Fruit fly (Drosophila melanogaster) whole organism, prepupa: ENCODE results near the gene CG15414.

ENCODE experiments used
- CG10631 ChIP-seq: fragments of 200-800 bp; sonication (Bioruptor generic); optimal IDR thresholded peaks from 2 replicates; lab custom pipeline; 2016; ENCODE audit warnings: missing biosample characterization, missing genetic modification characterization
- CG10669 ChIP-seq: fragments of 200-800 bp; sonication (Bioruptor generic); optimal IDR thresholded peaks from 3 replicates; lab custom pipeline; 2018; ENCODE audit warnings: missing biosample characterization, mild to moderate bottlenecking, missing genetic modification characterization, moderate library complexity
- CG15336 ChIP-seq: fragments of 200-800 bp; sonication (Bioruptor generic); IDR thresholded peaks from 2 replicates; pipeline ENCODE4 v1.3.6; 2022; ENCODE audit warnings: missing biosample characterization, missing genetic modification characterization
- CG1621 ChIP-seq: fragments of 200-800 bp; sonication (Bioruptor generic); optimal IDR thresholded peaks from 3 replicates; lab custom pipeline; 2018; ENCODE audit warnings: missing biosample characterization, mild to moderate bottlenecking, missing genetic modification characterization
- CG16779 ChIP-seq: fragments of 200-800 bp; sonication (Bioruptor generic); optimal IDR thresholded peaks from 3 replicates; lab custom pipeline; 2017; ENCODE audit warnings: missing biosample characterization, mild to moderate bottlenecking, missing genetic modification characterization
- CG3032 ChIP-seq: fragments of 200-800 bp; optimal IDR thresholded peaks from 2 replicates; lab custom pipeline; 2019; ENCODE audit warnings: missing biosample characterization, mild to moderate bottlenecking, missing genetic modification characterization, moderate library complexity
- CG31627 ChIP-seq: fragments of 200-800 bp; sonication (Bioruptor generic); optimal IDR thresholded peaks from 3 replicates; lab custom pipeline; 2016; ENCODE audit warnings: missing biosample characterization, missing genetic modification characterization
- CG32006 ChIP-seq: fragments of 200-800 bp; sonication (Bioruptor generic); optimal IDR thresholded peaks from 3 replicates; lab custom pipeline; 2017; ENCODE audit warnings: missing biosample characterization, mild to moderate bottlenecking, missing genetic modification characterization
- CG3919 ChIP-seq: fragments of 200-800 bp; sonication (Bioruptor generic); optimal IDR thresholded peaks from 3 replicates; lab custom pipeline; 2016; ENCODE audit warnings: missing biosample characterization, missing genetic modification characterization
- CG4318 ChIP-seq: fragments of 200-800 bp; sonication (Bioruptor generic); optimal IDR thresholded peaks from 3 replicates; lab custom pipeline; 2017; ENCODE audit warnings: missing biosample characterization, mild to moderate bottlenecking, missing genetic modification characterization
- CG6163 ChIP-seq: fragments of 200-800 bp; sonication (Bioruptor generic); IDR thresholded peaks from 3 replicates; pipeline ENCODE4 v1.3.6; 2022; ENCODE audit warnings: missing biosample characterization, missing genetic modification characterization
- CG6276 ChIP-seq: fragments of 200-800 bp; sonication (Bioruptor generic); optimal IDR thresholded peaks from 2 replicates; lab custom pipeline; 2017; ENCODE audit warnings: missing biosample characterization, mild to moderate bottlenecking, missing genetic modification characterization
- CG6808 ChIP-seq: fragments of 200-800 bp; sonication (Bioruptor generic); optimal IDR thresholded peaks from 3 replicates; lab custom pipeline; 2017; ENCODE audit warnings: missing biosample characterization, missing genetic modification characterization, mild to moderate bottlenecking, moderate library complexity, missing genetic modification reagents
- CG6854 ChIP-seq: fragments of 200-800 bp; sonication (Bioruptor generic); optimal IDR thresholded peaks from 2 replicates; lab custom pipeline; 2017; ENCODE audit warnings: missing biosample characterization, mild to moderate bottlenecking, missing genetic modification characterization
- CG8119 ChIP-seq: fragments of 200-800 bp; sonication (Bioruptor generic); IDR thresholded peaks from 3 replicates; pipeline ENCODE4 v1.3.6; 2022; ENCODE audit warnings: missing biosample characterization, missing genetic modification characterization
- CG8632 ChIP-seq: fragments of 200-800 bp; sonication (Bioruptor generic); optimal IDR thresholded peaks from 3 replicates; lab custom pipeline; 2016; ENCODE audit warnings: missing biosample characterization, missing genetic modification characterization
- CG9139 ChIP-seq: fragments of 200-800 bp; sonication (Bioruptor generic); optimal IDR thresholded peaks from 3 replicates; lab custom pipeline; 2017; ENCODE audit warnings: missing biosample characterization, mild to moderate bottlenecking, missing genetic modification characterization
- Eip78C ChIP-seq: fragments of 200-800 bp; sonication (Bioruptor generic); peaks from one replicate; lab custom pipeline; 2016; ENCODE audit warnings: missing biosample characterization, missing genetic modification characterization
- Ets21C ChIP-seq: fragments of 200-800 bp; sonication (Bioruptor generic); optimal IDR thresholded peaks from 3 replicates; lab custom pipeline; 2016; ENCODE audit warnings: missing biosample characterization, missing genetic modification characterization
- Ets96B ChIP-seq: fragments of 200-800 bp; optimal IDR thresholded peaks from 2 replicates; lab custom pipeline; 2019; ENCODE audit warnings: missing biosample characterization, mild to moderate bottlenecking, missing genetic modification characterization, moderate library complexity
- Gug ChIP-seq: fragments of 200-800 bp; sonication (Bioruptor generic); IDR thresholded peaks from 2 replicates; pipeline ENCODE4 v1.3.6; 2022; ENCODE audit warnings: missing biosample characterization, missing genetic modification characterization
- Hr38 ChIP-seq: sonication (Bioruptor generic); optimal IDR thresholded peaks from 2 replicates; lab custom pipeline; 2016; ENCODE audit warnings: missing biosample characterization, missing genetic modification characterization
- Hr39 ChIP-seq: fragments of 200-800 bp; sonication (Bioruptor generic); optimal IDR thresholded peaks from 2 replicates; lab custom pipeline; 2016; ENCODE audit warnings: missing biosample characterization, missing genetic modification characterization
- Hr4 ChIP-seq: fragments of 200-800 bp; sonication (Bioruptor generic); optimal IDR thresholded peaks from 3 replicates; lab custom pipeline; 2016; ENCODE audit warnings: missing biosample characterization, missing genetic modification characterization
- Lpt ChIP-seq: fragments of 200-800 bp; sonication (Bioruptor generic); optimal IDR thresholded peaks from 3 replicates; lab custom pipeline; 2016; ENCODE audit warnings: missing biosample characterization, missing genetic modification characterization
- OdsH ChIP-seq: fragments of 200-800 bp; sonication (Bioruptor generic); optimal IDR thresholded peaks from 3 replicates; lab custom pipeline; 2016; ENCODE audit warnings: missing biosample characterization, missing genetic modification characterization
- Smox ChIP-seq: fragments of 200-800 bp; sonication (Bioruptor generic); optimal IDR thresholded peaks from 3 replicates; lab custom pipeline; 2016; ENCODE audit warnings: missing biosample characterization, missing genetic modification characterization
- Sox14 ChIP-seq: fragments of 200-800 bp; sonication (Bioruptor generic); optimal IDR thresholded peaks from 3 replicates; lab custom pipeline; 2016; ENCODE audit warnings: missing biosample characterization, missing genetic modification characterization
- Sox15 ChIP-seq: fragments of 200-800 bp; sonication (Bioruptor generic); optimal IDR thresholded peaks from 3 replicates; lab custom pipeline; 2016; ENCODE audit warnings: missing biosample characterization, missing genetic modification characterization
- acj6 ChIP-seq: fragments of 200-800 bp; sonication (Bioruptor generic); optimal IDR thresholded peaks from 3 replicates; lab custom pipeline; 2016; ENCODE audit warnings: missing biosample characterization, missing genetic modification characterization
- cyc ChIP-seq: fragments of 200-800 bp; sonication (Bioruptor generic); optimal IDR thresholded peaks from 3 replicates; lab custom pipeline; 2016; ENCODE audit warnings: missing biosample characterization, missing genetic modification characterization
- dac ChIP-seq: fragments of 200-800 bp; sonication (Bioruptor generic); optimal IDR thresholded peaks from 2 replicates; lab custom pipeline; 2017; ENCODE audit warnings: missing biosample characterization, mild to moderate bottlenecking, missing genetic modification characterization
- eg ChIP-seq: fragments of 200-800 bp; sonication (Bioruptor generic); IDR thresholded peaks from 3 replicates; pipeline ENCODE4 v1.3.6; 2022; ENCODE audit warnings: missing biosample characterization, missing genetic modification characterization
- esn ChIP-seq: fragments of 200-800 bp; sonication (Bioruptor generic); optimal IDR thresholded peaks from 2 replicates; lab custom pipeline; 2016; ENCODE audit warnings: missing biosample characterization, mild to moderate bottlenecking, missing genetic modification characterization, moderate library complexity
- fd85E ChIP-seq: fragments of 200-800 bp; sonication (Bioruptor generic); optimal IDR thresholded peaks from 3 replicates; lab custom pipeline; 2016; ENCODE audit warnings: missing biosample characterization, missing genetic modification characterization
- lz ChIP-seq: fragments of 200-800 bp; sonication (Bioruptor generic); optimal IDR thresholded peaks from 3 replicates; lab custom pipeline; 2016; ENCODE audit warnings: missing biosample characterization, missing genetic modification characterization
- net ChIP-seq: fragments of 200-800 bp; sonication (Bioruptor generic); optimal IDR thresholded peaks from 3 replicates; lab custom pipeline; 2016; ENCODE audit warnings: missing biosample characterization, missing genetic modification characterization
- pdm3 ChIP-seq: fragments of 200-800 bp; sonication (Bioruptor generic); optimal IDR thresholded peaks from 3 replicates; lab custom pipeline; 2016; ENCODE audit warnings: missing biosample characterization, missing genetic modification characterization
- salr ChIP-seq, 2 experiments: fragments of 200-800 bp; sonication (Bioruptor generic); optimal IDR thresholded peaks; 3 replicates each; lab custom pipeline; 2016 to 2018; ENCODE audit warnings: missing biosample characterization in 2 of 2, missing genetic modification characterization in 2 of 2, mild to moderate bottlenecking in 1 of 2
- spab ChIP-seq: fragments of 200-800 bp; sonication (Bioruptor generic); optimal IDR thresholded peaks from 2 replicates; lab custom pipeline; 2017; ENCODE audit warnings: missing biosample characterization, mild to moderate bottlenecking, missing genetic modification characterization, missing genetic modification reagents
- svp ChIP-seq: fragments of 200-800 bp; sonication (Bioruptor generic); peaks from one replicate; lab custom pipeline; 2016; ENCODE audit warnings: missing biosample characterization, missing genetic modification characterization
- topi ChIP-seq: fragments of 200-800 bp; sonication (Bioruptor generic); optimal IDR thresholded peaks from 3 replicates; lab custom pipeline; 2016; ENCODE audit warnings: missing biosample characterization, missing genetic modification characterization
- vri ChIP-seq: fragments of 200-800 bp; sonication (Bioruptor generic); optimal IDR thresholded peaks from 3 replicates; lab custom pipeline; 2016; ENCODE audit warnings: missing biosample characterization, mild to moderate bottlenecking, missing genetic modification characterization

The CG15414 gene

dm6 chr2L:3493475-3493874 is 2.6 kb upstream of the CG15414 start:
- TF ChIP-seq OdsH (GFP tag; lab: Kevin White, UChicago), result no peak
- TF ChIP-seq Gug (GFP tag; lab: Robert Waterston, UW), result 0 out of 2 replicates have a peak, but pooled peaks have one; percentile 28
- no peak for TF ChIP-seq pdm3
- no peak for TF ChIP-seq CG8632 (GFP tag; lab: Kevin White, UChicago)
- TF ChIP-seq Ets21C, result no peak
- TF ChIP-seq Ets96B, result no peak
- no peak for TF ChIP-seq topi
- TF ChIP-seq CG6854 (GFP tag; lab: Kevin White, UChicago), result no peak
- TF ChIP-seq CG9139 (GFP tag; lab: Kevin White, UChicago), result no peak
- TF ChIP-seq CG1621 (tag; lab: Kevin White, UChicago), result no peak
- no peak for TF ChIP-seq Eip78C (GFP tag; lab: Kevin White, UChicago)
- TF ChIP-seq Hr39 (GFP tag; lab: Kevin White, UChicago), result no peak
- TF ChIP-seq CG8119, result peak; percentile 37; the same call in 1 of the 3 replicates
- TF ChIP-seq spab, result no peak
- no peak for TF ChIP-seq cyc (GFP tag; lab: Kevin White, UChicago)
- no peak for TF ChIP-seq CG16779 (tag; lab: Kevin White, UChicago)
- no peak for TF ChIP-seq esn (GFP tag; lab: Kevin White, UChicago)
- TF ChIP-seq fd85E, result no peak
- TF ChIP-seq CG10631 (GFP tag; lab: Kevin White, UChicago), result no peak
- no peak for TF ChIP-seq CG6276 (GFP tag; lab: Kevin White, UChicago)
- TF ChIP-seq CG31627 (GFP tag; lab: Kevin White, UChicago), result no peak
- no peak for TF ChIP-seq CG6163
- TF ChIP-seq Sox14 (GFP tag; lab: Kevin White, UChicago), result no peak
- TF ChIP-seq CG6808, result no peak
- peak; percentile 61 for TF ChIP-seq CG15336 (GFP tag; lab: Robert Waterston, UW)
- TF ChIP-seq svp (GFP tag; lab: Kevin White, UChicago), result no peak
- no peak for TF ChIP-seq acj6 (GFP tag; lab: Kevin White, UChicago)
- no peak for TF ChIP-seq CG3919 (GFP tag; lab: Kevin White, UChicago)
- TF ChIP-seq eg (GFP tag; lab: Robert Waterston, UW), result peak; percentile 60; the same call in 1 of the 3 replicates
- peak; percentile 16 for TF ChIP-seq CG32006 (GFP tag; lab: Kevin White, UChicago)
- no peak for TF ChIP-seq Sox15 (GFP tag; lab: Kevin White, UChicago)
- TF ChIP-seq, all 60 proteins: peak for 5

- TF ChIP-seq Lpt (GFP tag; lab: Kevin White, UChicago) (peak; percentile 11), dac (GFP tag; lab: Kevin White, UChicago) (peak; percentile 13), CG1621 (tag; lab: Kevin White, UChicago) (no peak), CG4318 (GFP tag; lab: Kevin White, UChicago) (peak; percentile 23), Sox15 (GFP tag; lab: Kevin White, UChicago) (no peak), Eip78C (GFP tag; lab: Kevin White, UChicago) (peak; percentile 30), OdsH (GFP tag; lab: Kevin White, UChicago) (peak; percentile 19), CG6276 (GFP tag; lab: Kevin White, UChicago) (peak; percentile 36), Hr38 (GFP tag; lab: Kevin White, UChicago) (no peak), Hr4 (GFP tag; lab: Kevin White, UChicago) (peak; percentile 62), net (GFP tag; lab: Kevin White, UChicago) (peak; percentile 4), CG15336 (GFP tag; lab: Robert Waterston, UW) (peak; percentile 66), CG8119 (peak; percentile 76), CG32006 (GFP tag; lab: Kevin White, UChicago) (peak; percentile 69), CG16779 (tag; lab: Kevin White, UChicago) (no peak), CG6163 (0 out of 3 replicates have a peak, but pooled peaks have one; percentile 16), svp (GFP tag; lab: Kevin White, UChicago) (peak; percentile 10), Gug (GFP tag; lab: Robert Waterston, UW) (no peak), eg (GFP tag; lab: Robert Waterston, UW) (peak; percentile 44; the same call in 2 of the 3 replicates), lz (no peak)
Measured at dm6 chr2L:3485506-3485905, 5.4 kb downstream of the CG15414 start.

- peak; percentile 21; the same call in 1 of the 3 replicates for TF ChIP-seq CG8119
- no peak for TF ChIP-seq Gug (GFP tag; lab: Robert Waterston, UW)
- TF ChIP-seq CG6854 (GFP tag; lab: Kevin White, UChicago), result no peak
- TF ChIP-seq svp (GFP tag; lab: Kevin White, UChicago), result peak; percentile 19
- TF ChIP-seq CG3032 (tag; lab: Kevin White, UChicago), result no peak
- TF ChIP-seq salr (GFP tag; optimal IDR thresholded peaks at IDR 0.05; lab: Kevin White, UChicago), result no peak
- peak; percentile 26 for TF ChIP-seq Hr4 (GFP tag; lab: Kevin White, UChicago)
- TF ChIP-seq Smox (GFP tag; lab: Kevin White, UChicago), result no peak
- no peak for TF ChIP-seq CG6808
- peak; percentile 54 for TF ChIP-seq CG32006 (GFP tag; lab: Kevin White, UChicago)
- no peak for TF ChIP-seq eg (GFP tag; lab: Robert Waterston, UW)
- no peak for TF ChIP-seq CG10669 (GFP tag; lab: Kevin White, UChicago)
- TF ChIP-seq vri (GFP tag; lab: Kevin White, UChicago), result no peak
- TF ChIP-seq esn (GFP tag; lab: Kevin White, UChicago), result no peak
- peak; percentile 52 for TF ChIP-seq Eip78C (GFP tag; lab: Kevin White, UChicago)
- peak; percentile 28; the same call in 1 of the 2 replicates for TF ChIP-seq CG15336 (GFP tag; lab: Robert Waterston, UW)
- TF ChIP-seq Ets21C, result no peak
- TF ChIP-seq, all 60 proteins: peak for 6
Measured at dm6 chr2L:3484759-3485158, 6.1 kb downstream of the CG15414 start.
